Fruit fly (Drosophila melanogaster) whole organism, pupa: ENCODE results near the gene Cyp6d5.

Experiments used
- D1 ChIP-seq: fragments of 200-800 bp; sonication (Bioruptor generic); optimal IDR thresholded peaks from 2 replicates; lab custom pipeline; 2018; ENCODE audit warnings: missing biosample characterization, mild to moderate bottlenecking, missing genetic modification characterization, moderate library complexity
- fd96Ca ChIP-seq: fragments of 200-800 bp; sonication (Bioruptor generic); IDR thresholded peaks from 3 replicates; pipeline ENCODE4 v1.3.6; 2022; ENCODE audit warnings: missing biosample characterization, missing genetic modification characterization

dm6 chr3R:13988923-13989436, 40.0 kb upstream of the Cyp6d5 start:
- TF ChIP-seq fd96Ca (no peak), D1 (no peak)
